Worm (Caenorhabditis elegans) whole organism, midembryonic: ENCODE measurements around the gene T12A2.3.

Experiments used
- flt-1 ChIP-seq: fragments of 200-800 bp; sonication (Bioruptor generic); IDR thresholded peaks from 2 replicates; pipeline ENCODE4 v1.3.6; 2022; ENCODE audit warnings: missing genetic modification characterization, missing compliant biosample characterization
- ref-1 ChIP-seq: fragments of 200-800 bp; sonication (Bioruptor generic); conservative IDR thresholded peaks from 2 replicates; pipeline ENCODE4 v1.3.6; 2022; ENCODE audit warnings: missing genetic modification reagents, missing genetic modification characterization, missing compliant biosample characterization
- ztf-23 ChIP-seq: fragments of 200-800 bp; sonication (Bioruptor generic); IDR thresholded peaks from 2 replicates; pipeline ENCODE4 v1.3.6; 2022; ENCODE audit warnings: missing genetic modification reagents, missing genetic modification characterization, missing compliant biosample characterization

DNA sequence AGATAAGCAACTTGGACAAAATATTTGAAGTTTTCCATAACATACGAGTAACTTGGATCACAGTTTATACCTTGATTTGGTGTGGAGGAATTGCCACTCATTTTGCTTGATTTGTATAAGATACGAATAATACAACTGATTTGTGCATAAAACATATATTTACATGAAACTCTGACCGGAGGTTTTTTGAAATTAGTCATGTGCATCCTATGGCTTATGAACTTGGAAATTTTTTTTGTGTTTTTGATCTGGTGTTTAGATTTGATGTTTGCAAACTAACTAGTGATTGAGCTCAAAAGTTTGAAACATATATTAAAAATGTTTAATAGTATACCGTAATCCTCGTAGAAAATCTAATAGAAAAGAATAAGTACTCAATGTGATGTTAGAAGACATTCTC, 14.1 kb downstream of the T12A2.3 start, which contains the start of gene srg-8:
- TF ChIP-seq ref-1 (GFP tag; lab: Robert Waterston, UW) = no peak
- TF ChIP-seq flt-1 (GFP tag; lab: Robert Waterston, UW) = no peak
- TF ChIP-seq ztf-23 (GFP tag; lab: Robert Waterston, UW) = no peak
